Worm (Caenorhabditis elegans) whole organism, L2 larva: ENCODE results near the gene K01D12.7.

ENCODE experiments used
- crh-2 ChIP-seq: sonication (generic microtip); optimal IDR thresholded peaks from 2 replicates; lab custom pipeline; 2017; ENCODE audit warnings: missing biosample characterization, missing genetic modification characterization
- dmd-4 ChIP-seq: sonication (generic microtip); optimal IDR thresholded peaks from 2 replicates; lab custom pipeline; 2017; ENCODE audit warnings: missing biosample characterization, missing genetic modification characterization
- egl-27 ChIP-seq: sonication (generic microtip); optimal IDR thresholded peaks from 3 replicates; lab custom pipeline; 2017; ENCODE audit warnings: missing biosample characterization, missing genetic modification reagents, missing genetic modification characterization
- lin-39 ChIP-seq: fragments of 150-350 bp; optimal IDR thresholded peaks from 2 replicates; lab custom pipeline; 2014; ENCODE audit warnings: missing biosample characterization, missing genetic modification reagents, missing genetic modification characterization
- lsy-2 ChIP-seq, 2 experiments: fragments of 150-350 bp in 1 of 2; sonication (generic microtip) in 1 of 2; optimal IDR thresholded peaks; 2 replicates each; lab custom pipeline; 2014 to 2017; ENCODE audit warnings: missing biosample characterization in 2 of 2, missing genetic modification characterization in 2 of 2
- nhr-10 ChIP-seq: sonication (generic microtip); optimal IDR thresholded peaks from 2 replicates; lab custom pipeline; 2017; ENCODE audit warnings: missing biosample characterization, missing genetic modification characterization
- nhr-12 ChIP-seq: fragments of 150-350 bp; optimal IDR thresholded peaks from 2 replicates; lab custom pipeline; 2014; ENCODE audit warnings: missing biosample characterization, missing genetic modification characterization
- nhr-21 ChIP-seq: fragments of 150-350 bp; optimal IDR thresholded peaks from 2 replicates; lab custom pipeline; 2014; ENCODE audit warnings: missing biosample characterization, missing genetic modification characterization
- skn-1 ChIP-seq: sonication (generic microtip); optimal IDR thresholded peaks from 2 replicates; lab custom pipeline; 2017; ENCODE audit warnings: missing biosample characterization, missing genetic modification characterization
- snpc-4 ChIP-seq: fragments of 150-350 bp; optimal IDR thresholded peaks from 2 replicates; lab custom pipeline; 2014; ENCODE audit warnings: missing biosample characterization, missing genetic modification characterization
- zag-1 ChIP-seq: fragments of 150-350 bp; optimal IDR thresholded peaks from 2 replicates; lab custom pipeline; 2014; ENCODE audit warnings: missing biosample characterization, missing genetic modification characterization
- ztf-11 ChIP-seq: sonication (generic microtip); optimal IDR thresholded peaks from 2 replicates; lab custom pipeline; 2017; ENCODE audit warnings: missing biosample characterization, missing genetic modification characterization
- ztf-4 ChIP-seq: fragments of 150-350 bp; optimal IDR thresholded peaks from 2 replicates; lab custom pipeline; 2014; ENCODE audit warnings: missing biosample characterization, missing genetic modification characterization

- no peak for TF ChIP-seq lin-39 (tag; lab: Kevin White, UChicago)
- no peak for TF ChIP-seq egl-27 (tag; lab: Kevin White, UChicago)
- no peak for TF ChIP-seq crh-2 (tag; lab: Kevin White, UChicago)
- TF ChIP-seq lsy-2 (tag; optimal IDR thresholded peaks at IDR 0.05; lab: Kevin White, UChicago): no peak
- TF ChIP-seq nhr-21 (tag; lab: Kevin White, UChicago): no peak
- TF ChIP-seq zag-1 (tag; lab: Kevin White, UChicago): no peak
- TF ChIP-seq nhr-10 (tag; lab: Kevin White, UChicago): no peak
- TF ChIP-seq skn-1: no peak
- no peak for TF ChIP-seq snpc-4
- no peak for TF ChIP-seq ztf-11 (tag; lab: Kevin White, UChicago)
- no peak for TF ChIP-seq nhr-12 (tag; lab: Kevin White, UChicago)
- TF ChIP-seq dmd-4 (tag; lab: Kevin White, UChicago): no peak
- no peak for TF ChIP-seq ztf-4
These were observed 48.8 kb downstream of the K01D12.7 start, which contains the start of gene sqt-3 for ce11 chrV:12352445-12352844.
